Worm (Caenorhabditis elegans) whole organism, young adult: ENCODE measurements around the gene pfs-2.

Source experiments
- F10E7.11 ChIP-seq: sonication (generic microtip); optimal IDR thresholded peaks from 2 replicates; lab custom pipeline; 2017; ENCODE audit warnings: mild to moderate bottlenecking, missing genetic modification characterization, moderate library complexity, missing compliant biosample characterization
- T07F8.4 ChIP-seq: sonication (generic microtip); optimal IDR thresholded peaks from 2 replicates; lab custom pipeline; 2016; ENCODE audit warnings: mild to moderate bottlenecking, missing genetic modification characterization, moderate library complexity, missing compliant biosample characterization
- T26A5.8 ChIP-seq: sonication (generic microtip); optimal IDR thresholded peaks from 2 replicates; lab custom pipeline; 2016; ENCODE audit warnings: missing genetic modification characterization, missing compliant biosample characterization
- ama-1 ChIP-seq, 3 experiments: fragments of 150-350 bp in 1 of 3; sonication (generic microtip) in 2 of 3; optimal IDR thresholded peaks; 2 replicates each; lab custom pipeline; 2014 to 2018; ENCODE audit warnings: missing biosample characterization in 2 of 3, missing genetic modification characterization in 2 of 3, missing genetic modification reagents in 2 of 3
- athp-1 ChIP-seq: sonication (generic microtip); optimal IDR thresholded peaks from 2 replicates; lab custom pipeline; 2017; ENCODE audit warnings: mild to moderate bottlenecking, missing genetic modification characterization, missing compliant biosample characterization
- ceh-79 ChIP-seq: sonication (generic microtip); optimal IDR thresholded peaks from 2 replicates; lab custom pipeline; 2017; ENCODE audit warnings: mild to moderate bottlenecking, missing genetic modification characterization, missing compliant biosample characterization
- ets-4 ChIP-seq: fragments of 200-800 bp; sonication (Bioruptor generic); optimal IDR thresholded peaks from 2 replicates; lab custom pipeline; 2018; ENCODE audit warnings: mild to moderate bottlenecking, missing genetic modification characterization, missing compliant biosample characterization
- nfya-2 ChIP-seq: fragments of 200-800 bp; sonication (Bioruptor generic); IDR thresholded peaks from 2 replicates; pipeline ENCODE4 v1.3.6; 2022; ENCODE audit warnings: missing genetic modification reagents, missing genetic modification characterization, missing compliant biosample characterization
- nhr-90 ChIP-seq: sonication (generic microtip); optimal IDR thresholded peaks from 2 replicates; lab custom pipeline; 2016; ENCODE audit warnings: missing genotype, mild to moderate bottlenecking, missing genetic modification characterization, missing compliant biosample characterization
- rpc-1 ChIP-seq, 2 experiments: fragments of 150-350 bp in 1 of 2; sonication (generic microtip) in 1 of 2; optimal IDR thresholded peaks; 2 replicates each; lab custom pipeline; 2014 to 2018; ENCODE audit warnings: missing biosample characterization in 1 of 2, missing genetic modification characterization in 1 of 2, missing genetic modification reagents in 1 of 2, missing genotype in 1 of 2
- sea-2 ChIP-seq: fragments of 200-800 bp; sonication (Bioruptor generic); IDR thresholded peaks from 2 replicates; pipeline ENCODE4 v1.3.6; 2022; ENCODE audit warnings: missing genetic modification characterization, missing compliant biosample characterization
- snpc-4 ChIP-seq, 5 experiments: fragments of 150-350 bp in 1 of 5; sonication (generic microtip) in 4 of 5; optimal IDR thresholded peaks; 2 replicates each; lab custom pipeline; 2014 to 2018; ENCODE audit warnings: missing genetic modification characterization in 5 of 5, missing biosample characterization in 3 of 5, antibody characterized with exemption in 2 of 5, mild to moderate bottlenecking in 2 of 5, missing compliant biosample characterization in 2 of 5, missing genotype in 2 of 5, moderate library complexity in 2 of 5, missing genetic modification reagents in 1 of 5
- unc-130 ChIP-seq: sonication (generic microtip); optimal IDR thresholded peaks from 2 replicates; lab custom pipeline; 2016; ENCODE audit warnings: missing genetic modification reagents, missing genetic modification characterization, missing compliant biosample characterization

- no peak for TF ChIP-seq snpc-4 (GFP tag; optimal IDR thresholded peaks at IDR 0.05; lab: Kevin White, UChicago)
- TF ChIP-seq snpc-4 (tag; optimal IDR thresholded peaks at IDR 0.05; lab: Kevin White, UChicago): no peak
- TF ChIP-seq ama-1 (optimal IDR thresholded peaks at IDR 0.05; lab: Kevin White, UChicago): no peak
- TF ChIP-seq ama-1 (GFP tag; optimal IDR thresholded peaks at IDR 0.05; lab: Kevin White, UChicago): no peak
- no peak for TF ChIP-seq F10E7.11 (tag; lab: Kevin White, UChicago)
- TF ChIP-seq sea-2 (GFP tag; lab: Robert Waterston, UW): no peak
- no peak for TF ChIP-seq nhr-90 (tag; lab: Kevin White, UChicago)
- no peak for TF ChIP-seq unc-130 (GFP tag; lab: Kevin White, UChicago)
- no peak for TF ChIP-seq rpc-1 (optimal IDR thresholded peaks at IDR 0.05; lab: Kevin White, UChicago)
- TF ChIP-seq rpc-1 (tag; optimal IDR thresholded peaks at IDR 0.05; lab: Kevin White, UChicago): no peak
- TF ChIP-seq ets-4 (GFP tag; lab: Kevin White, UChicago): no peak
- TF ChIP-seq athp-1 (tag; lab: Kevin White, UChicago): no peak
- no peak for TF ChIP-seq nfya-2 (GFP tag; lab: Robert Waterston, UW)
- no peak for TF ChIP-seq T26A5.8 (tag; lab: Kevin White, UChicago)
- no peak for TF ChIP-seq ceh-79 (tag; lab: Kevin White, UChicago)
- no peak for TF ChIP-seq T07F8.4 (tag; lab: Kevin White, UChicago)
These were observed 2.5 kb downstream of the pfs-2 start for ce11 chrII:14360675-14361074.
